Worm (Caenorhabditis elegans) whole organism, late embryonic: ENCODE measurements around the gene E04D5.4.

ENCODE experiments used
- K09A11.1 ChIP-seq: sonication (generic microtip); optimal IDR thresholded peaks from 2 replicates; lab custom pipeline; 2017; ENCODE audit warnings: antibody characterized with exemption, mild to moderate bottlenecking, missing genetic modification characterization, missing compliant biosample characterization; ENCODE audit not compliant: insufficient read depth
- ama-1 ChIP-seq: fragments of 150-350 bp; optimal IDR thresholded peaks from 2 replicates; lab custom pipeline; 2014
- dve-1 ChIP-seq: sonication (generic microtip); optimal IDR thresholded peaks from 2 replicates; lab custom pipeline; 2017; ENCODE audit warnings: antibody characterized with exemption, mild to moderate bottlenecking, missing genetic modification characterization, missing compliant biosample characterization
- fkh-10 ChIP-seq: fragments of 150-350 bp; optimal IDR thresholded peaks from 2 replicates; lab custom pipeline; 2014; ENCODE audit warnings: missing biosample characterization, missing genetic modification reagents, missing genetic modification characterization
- gmeb-2 ChIP-seq: sonication (generic microtip); optimal IDR thresholded peaks from 2 replicates; lab custom pipeline; 2016; ENCODE audit warnings: missing genetic modification characterization, inconsistent platforms, missing compliant biosample characterization
- hlh-15 ChIP-seq: sonication (generic microtip); optimal IDR thresholded peaks from 2 replicates; lab custom pipeline; 2016; ENCODE audit warnings: missing genetic modification characterization, missing compliant biosample characterization
- lin-11 ChIP-seq: fragments of 200-800 bp; sonication (Bioruptor generic); optimal IDR thresholded peaks from 2 replicates; lab custom pipeline; 2018; ENCODE audit warnings: mild to moderate bottlenecking, missing genetic modification characterization, missing compliant biosample characterization
- nhr-11 ChIP-seq: fragments of 150-350 bp; optimal IDR thresholded peaks from 2 replicates; lab custom pipeline; 2014; ENCODE audit warnings: missing biosample characterization, missing genetic modification characterization
- pag-3 ChIP-seq: sonication (generic microtip); optimal IDR thresholded peaks from 2 replicates; lab custom pipeline; 2016; ENCODE audit warnings: missing compliant biosample characterization, missing genetic modification characterization, borderline replicate concordance
- rnt-1 ChIP-seq: sonication (generic microtip); optimal IDR thresholded peaks from 2 replicates; lab custom pipeline; 2016; ENCODE audit warnings: missing genetic modification characterization, missing compliant biosample characterization
- tbx-2 ChIP-seq: sonication (generic microtip); optimal IDR thresholded peaks from 2 replicates; lab custom pipeline; 2016; ENCODE audit warnings: missing genetic modification characterization, missing compliant biosample characterization
- ttx-3 ChIP-seq: sonication (generic microtip); optimal IDR thresholded peaks from 2 replicates; lab custom pipeline; 2016; ENCODE audit warnings: missing genetic modification reagents, missing genetic modification characterization, missing compliant biosample characterization

DNA sequence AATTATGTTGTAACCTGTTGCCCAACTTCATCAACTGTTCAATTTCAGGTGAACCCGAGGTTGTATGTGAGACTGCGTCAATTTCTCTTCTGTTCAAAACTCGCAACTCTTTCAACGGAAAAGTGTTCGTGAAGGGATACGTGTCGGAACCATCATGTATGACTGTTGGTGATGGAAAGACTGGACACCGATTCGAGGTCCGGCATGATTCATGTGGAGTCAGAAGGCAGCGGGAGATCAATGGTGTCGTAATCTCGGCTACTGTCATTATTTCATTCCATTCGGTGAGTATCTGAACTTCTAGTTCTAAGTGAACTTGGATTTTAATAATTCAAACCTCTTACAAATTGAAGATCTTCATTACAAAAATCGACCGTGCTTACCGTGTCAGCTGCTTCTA is 2.2 kb upstream of the E04D5.4 start:
- no peak for TF ChIP-seq fkh-10 (GFP tag; lab: Kevin White, UChicago)
- no peak for TF ChIP-seq tbx-2 (tag; lab: Kevin White, UChicago)
- no peak for TF ChIP-seq ttx-3 (tag; lab: Kevin White, UChicago)
- TF ChIP-seq pag-3 (tag; lab: Kevin White, UChicago) = no peak
- no peak for TF ChIP-seq hlh-15 (tag; lab: Kevin White, UChicago)
- no peak for TF ChIP-seq dve-1
- no peak for TF ChIP-seq ama-1 (lab: Kevin White, UChicago)
- no peak for TF ChIP-seq rnt-1 (tag; lab: Kevin White, UChicago)
- TF ChIP-seq nhr-11 (tag; lab: Kevin White, UChicago) = no peak
- TF ChIP-seq lin-11 = no peak
- no peak for TF ChIP-seq gmeb-2 (tag; lab: Kevin White, UChicago)
- TF ChIP-seq K09A11.1 = no peak
